Worm (Caenorhabditis elegans): ENCODE measurements around the gene F40F11.3.

DNA sequence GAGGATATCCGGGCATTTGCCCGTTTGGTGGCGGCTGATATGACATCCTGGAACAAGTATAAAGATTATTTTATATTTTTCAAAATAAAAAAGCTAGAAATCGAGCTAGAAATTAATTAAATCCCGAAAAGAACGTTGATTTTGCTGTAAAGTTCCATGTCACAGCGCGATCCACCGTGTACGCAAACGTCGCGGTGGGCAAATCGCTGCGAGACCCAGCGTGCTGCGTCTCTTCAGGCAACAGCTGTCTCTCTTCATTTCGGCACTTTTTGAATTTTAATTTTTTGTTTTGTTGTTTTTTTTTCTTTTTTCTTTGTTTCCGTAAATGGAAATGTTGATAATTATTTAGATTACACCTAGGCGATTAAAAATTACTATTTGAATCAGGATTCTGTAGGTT is 27.7 kb downstream of the F40F11.3 start, which contains the start of gene sec-24.1:
- TF ChIP-seq ztf-29 (GFP tag; IDR thresholded peaks at IDR 0.05) (no peak), klf-2 (GFP tag; conservative IDR thresholded peaks at IDR 0.05) (no peak), cog-1 (tag; optimal IDR thresholded peaks at IDR 0.05) (peak; percentile 75), med-1 (GFP tag; optimal IDR thresholded peaks at IDR 0.05; ENCODE audit: insufficient read depth) (no peak), T22C8.4 (GFP tag; IDR thresholded peaks at IDR 0.05) (no peak), tab-1 (GFP tag; IDR thresholded peaks at IDR 0.05) (no peak), flt-1 (GFP tag; IDR thresholded peaks at IDR 0.05) (no peak), ref-1 (GFP tag; conservative IDR thresholded peaks at IDR 0.05) (no peak), ztf-23 (GFP tag; IDR thresholded peaks at IDR 0.05) (no peak)
